Worm (Caenorhabditis elegans) whole organism, L4/young adult: ENCODE data around the gene C18G1.9.

Source experiments
- W03F9.2 ChIP-seq: fragments of 150-350 bp; optimal IDR thresholded peaks from 2 replicates; lab custom pipeline; 2014; ENCODE audit warnings: missing biosample characterization, missing genetic modification characterization
- dao-5 ChIP-seq: sonication (generic microtip); optimal IDR thresholded peaks from 2 replicates; lab custom pipeline; 2016; ENCODE audit warnings: missing genotype, missing genetic modification characterization, moderate library complexity, missing compliant biosample characterization
- him-1 ChIP-seq: sonication (generic microtip); optimal IDR thresholded peaks from 2 replicates; lab custom pipeline; 2016; ENCODE audit warnings: missing genotype, missing genetic modification reagents, missing genetic modification characterization, missing compliant biosample characterization

C18G1.9 gene

ce11 chrV:4769633-4770032 is at the start of gene C18G1.9:
TSS of gene C18G1.9 (minus strand) at chrV:4769733.
- TF ChIP-seq him-1 (tag; lab: Kevin White, UChicago) (no peak), dao-5 (tag; lab: Kevin White, UChicago) (no peak), W03F9.2 (tag; lab: Kevin White, UChicago) (no peak)

- TF ChIP-seq him-1 (tag; lab: Kevin White, UChicago), result no peak
Observed at ce11 chrV:4818563-4818962, 49.0 kb upstream of the C18G1.9 start, which contains the start of gene ccep-97. TSS of gene ccep-97 (minus strand) at chrV:4818663.

- no peak for TF ChIP-seq him-1 (tag; lab: Kevin White, UChicago)
- TF ChIP-seq dao-5 (tag; lab: Kevin White, UChicago), result no peak
- TF ChIP-seq W03F9.2 (tag; lab: Kevin White, UChicago), result no peak
Observed at ce11 chrV:4813825-4814224, 44.3 kb upstream of the C18G1.9 start.

- TF ChIP-seq W03F9.2 (tag; lab: Kevin White, UChicago), result no peak
- TF ChIP-seq dao-5 (tag; lab: Kevin White, UChicago), result no peak
- TF ChIP-seq him-1 (tag; lab: Kevin White, UChicago), result no peak
Observed at ce11 chrV:4810653-4811052, 41.1 kb upstream of the C18G1.9 start.

- TF ChIP-seq him-1 (tag; lab: Kevin White, UChicago), result no peak
- no peak for TF ChIP-seq dao-5 (tag; lab: Kevin White, UChicago)
- TF ChIP-seq W03F9.2 (tag; lab: Kevin White, UChicago), result no peak
Observed at ce11 chrV:4806859-4807258, 37.3 kb upstream of the C18G1.9 start.

- TF ChIP-seq W03F9.2 (tag; lab: Kevin White, UChicago), result no peak
- TF ChIP-seq him-1 (tag; lab: Kevin White, UChicago), result no peak
- no peak for TF ChIP-seq dao-5 (tag; lab: Kevin White, UChicago)
Observed at ce11 chrV:4805847-4806246, 36.3 kb upstream of the C18G1.9 start, which contains the start of gene R02F11.3. TSS of gene R02F11.3 (minus strand) at chrV:4805947.

- TF ChIP-seq him-1 (tag; lab: Kevin White, UChicago), result no peak
- TF ChIP-seq dao-5 (tag; lab: Kevin White, UChicago), result no peak
- no peak for TF ChIP-seq W03F9.2 (tag; lab: Kevin White, UChicago)
Observed at ce11 chrV:4801943-4802342, 32.4 kb upstream of the C18G1.9 start.

ce11 chrV:4800794-4801193 is 31.3 kb upstream of the C18G1.9 start, which contains the start of gene R02F11.1:
TSS of gene R02F11.1 (plus strand) at chrV:4801094.
- no peak for TF ChIP-seq dao-5 (tag; lab: Kevin White, UChicago)

ce11 chrV:4794308-4794707 is 24.8 kb upstream of the C18G1.9 start, which contains the start of gene R02F11.2:
TSS of gene R02F11.2 (plus strand) at chrV:4794599.
- TF ChIP-seq him-1 (tag; lab: Kevin White, UChicago) (no peak), dao-5 (tag; lab: Kevin White, UChicago) (no peak), W03F9.2 (tag; lab: Kevin White, UChicago) (no peak)

- TF ChIP-seq him-1 (tag; lab: Kevin White, UChicago) (no peak), dao-5 (tag; lab: Kevin White, UChicago) (no peak), W03F9.2 (tag; lab: Kevin White, UChicago) (no peak)
Observed at ce11 chrV:4791569-4791968, 22.0 kb upstream of the C18G1.9 start, which contains the start of gene R02F11.11. TSS of gene R02F11.11 (plus strand) at chrV:4791869.

ce11 chrV:4790368-4790767 is 20.8 kb upstream of the C18G1.9 start, which contains the start of gene R02F11.12:
TSS of gene R02F11.12 (plus strand) at chrV:4790668.
- no peak for TF ChIP-seq him-1 (tag; lab: Kevin White, UChicago)
- no peak for TF ChIP-seq W03F9.2 (tag; lab: Kevin White, UChicago)
- no peak for TF ChIP-seq dao-5 (tag; lab: Kevin White, UChicago)

- TF ChIP-seq him-1 (tag; lab: Kevin White, UChicago) (no peak), dao-5 (tag; lab: Kevin White, UChicago) (no peak), W03F9.2 (tag; lab: Kevin White, UChicago) (no peak)
Observed at ce11 chrV:4788823-4789222, 19.3 kb upstream of the C18G1.9 start, which contains the start of gene R02F11.10. TSS of gene R02F11.10 (plus strand) at chrV:4789123.

- TF ChIP-seq W03F9.2 (tag; lab: Kevin White, UChicago) (no peak), him-1 (tag; lab: Kevin White, UChicago) (no peak), dao-5 (tag; lab: Kevin White, UChicago) (no peak)
Observed at ce11 chrV:4787836-4788235, 18.3 kb upstream of the C18G1.9 start.

ce11 chrV:4787166-4787565 is 17.6 kb upstream of the C18G1.9 start, which contains the start of gene R02F11.9:
TSS of gene R02F11.9 (plus strand) at chrV:4787466.
- TF ChIP-seq dao-5 (tag; lab: Kevin White, UChicago), result no peak
- TF ChIP-seq him-1 (tag; lab: Kevin White, UChicago), result no peak
- no peak for TF ChIP-seq W03F9.2 (tag; lab: Kevin White, UChicago)
